Worm (Caenorhabditis elegans) whole organism, dauer: ENCODE results near the gene F29B9.11.

Experiments
- unc-62 ChIP-seq: sonication (generic microtip); optimal IDR thresholded peaks from 2 replicates; lab custom pipeline; 2017; ENCODE audit warnings: missing biosample characterization, missing genetic modification reagents, missing genetic modification characterization

The F29B9.11 gene

ce11 chrIV:4656380-4656779, 3.6 kb downstream of the F29B9.11 start:
- TF ChIP-seq unc-62, result no peak

ce11 chrIV:4655979-4656378, 4.0 kb downstream of the F29B9.11 start:
- TF ChIP-seq unc-62, result no peak

ce11 chrIV:4653708-4654107, 6.3 kb downstream of the F29B9.11 start:
- TF ChIP-seq unc-62, result no peak

- TF ChIP-seq unc-62, result no peak
Observed at ce11 chrIV:4652962-4653361, 7.0 kb downstream of the F29B9.11 start, which contains the start of gene psr-1. Gene psr-1, plus strand, starts transcription at chrIV:4653262.

ce11 chrIV:4652365-4652844, 7.6 kb downstream of the F29B9.11 start, which contains the start of gene F29B9.5:
Gene F29B9.5, plus strand, starts transcription at chrIV:4652415.
- no peak for TF ChIP-seq unc-62

- no peak for TF ChIP-seq unc-62
Observed at ce11 chrIV:4650624-4651094, 9.3 kb downstream of the F29B9.11 start, which contains the start of gene ubc-9. Gene ubc-9, plus strand, starts transcription at chrIV:4651044.

- no peak for TF ChIP-seq unc-62
Observed at ce11 chrIV:4649460-4649859, 10.5 kb downstream of the F29B9.11 start, which contains the start of gene F29B9.7. Gene F29B9.7, plus strand, starts transcription at chrIV:4649760.

ce11 chrIV:4647385-4647784, 12.6 kb downstream of the F29B9.11 start, which contains the start of gene F29B9.8:
Gene F29B9.8, plus strand, starts transcription at chrIV:4647685.
- no peak for TF ChIP-seq unc-62

- TF ChIP-seq unc-62, result no peak
Observed at ce11 chrIV:4645243-4645642, 14.8 kb downstream of the F29B9.11 start.

ce11 chrIV:4643577-4643976, 16.4 kb downstream of the F29B9.11 start:
- no peak for TF ChIP-seq unc-62

ce11 chrIV:4640941-4641340, 19.1 kb downstream of the F29B9.11 start:
- TF ChIP-seq unc-62, result no peak

- no peak for TF ChIP-seq unc-62
Observed at ce11 chrIV:4639352-4639751, 20.6 kb downstream of the F29B9.11 start.

ce11 chrIV:4637840-4638239, 22.2 kb downstream of the F29B9.11 start, which contains the start of gene F19C7.8:
Gene F19C7.8, minus strand, starts transcription at chrIV:4638095.
- no peak for TF ChIP-seq unc-62

- no peak for TF ChIP-seq unc-62
Observed at ce11 chrIV:4636001-4636400, 24.0 kb downstream of the F29B9.11 start, which contains the start of gene R105.5. Gene R105.5, plus strand, starts transcription at chrIV:4636301.

- no peak for TF ChIP-seq unc-62
Observed at ce11 chrIV:4633393-4633792, 26.6 kb downstream of the F29B9.11 start, which contains the start of gene R105.1. Gene R105.1, plus strand, starts transcription at chrIV:4633693.

- TF ChIP-seq unc-62, result no peak
Observed at ce11 chrIV:4623852-4624251, 36.1 kb downstream of the F29B9.11 start.

ce11 chrIV:4613516-4613915, 46.5 kb downstream of the F29B9.11 start:
- TF ChIP-seq unc-62, result no peak

- TF ChIP-seq unc-62, result no peak
Observed at ce11 chrIV:4612597-4612996, 47.4 kb downstream of the F29B9.11 start.

ce11 chrIV:4611740-4612139, 48.3 kb downstream of the F29B9.11 start:
- no peak for TF ChIP-seq unc-62
